Fruit fly (Drosophila melanogaster) whole organism, embryonic: ENCODE measurements around the gene CG3679.

ENCODE experiments used
- CG12155 ChIP-seq: fragments of 200-800 bp; sonication (Bioruptor generic); optimal IDR thresholded peaks from 3 replicates; lab custom pipeline; 2016; ENCODE audit warnings: missing biosample characterization, missing genetic modification characterization
- CG6683 ChIP-seq: fragments of 200-800 bp; sonication (Bioruptor generic); optimal IDR thresholded peaks from 2 replicates; lab custom pipeline; 2017; ENCODE audit warnings: missing biosample characterization, mild to moderate bottlenecking, missing genetic modification characterization, missing genetic modification reagents
- CG8478 ChIP-seq: fragments of >200 bp; optimal IDR thresholded peaks from 2 replicates; lab custom pipeline; 2018
- Side ChIP-seq: fragments of 200-800 bp; sonication (Bioruptor generic); optimal IDR thresholded peaks from 2 replicates; lab custom pipeline; 2016; ENCODE audit warnings: missing biosample characterization, missing genetic modification characterization
- Sox102F ChIP-seq: fragments of 200-800 bp; sonication (Bioruptor generic); optimal IDR thresholded peaks from 2 replicates; lab custom pipeline; 2018; ENCODE audit warnings: missing biosample characterization, mild to moderate bottlenecking, missing genetic modification characterization, moderate library complexity
- Ssrp ChIP-seq: fragments of 200-800 bp; sonication (Bioruptor generic); optimal IDR thresholded peaks from 2 replicates; lab custom pipeline; 2018; ENCODE audit warnings: missing biosample characterization, mild to moderate bottlenecking, missing genetic modification characterization, moderate library complexity
- gcm ChIP-seq: fragments of 200-800 bp; sonication (Bioruptor generic); optimal IDR thresholded peaks from 2 replicates; lab custom pipeline; 2019; ENCODE audit warnings: missing biosample characterization, mild to moderate bottlenecking, missing genetic modification characterization, moderate library complexity
- nmo ChIP-seq: fragments of 200-800 bp; sonication (Bioruptor generic); optimal IDR thresholded peaks from 2 replicates; lab custom pipeline; 2018; ENCODE audit warnings: missing biosample characterization, mild to moderate bottlenecking, missing genetic modification characterization, moderate library complexity
- tna ChIP-seq: fragments of 200-800 bp; sonication (Bioruptor generic); IDR thresholded peaks from 2 replicates; pipeline ENCODE4 v1.3.6; 2022; ENCODE audit warnings: missing biosample characterization, missing genetic modification characterization; ENCODE audit not compliant: partially characterized antibody
- trh ChIP-seq: fragments of 200-800 bp; sonication (Bioruptor generic); optimal IDR thresholded peaks from 2 replicates; lab custom pipeline; 2016; ENCODE audit warnings: missing biosample characterization, missing genetic modification characterization
- tup ChIP-seq: fragments of 200-800 bp; sonication (Bioruptor generic); optimal IDR thresholded peaks from 2 replicates; lab custom pipeline; 2016; ENCODE audit warnings: missing biosample characterization, mild to moderate bottlenecking, missing genetic modification characterization, moderate library complexity
- zen2 ChIP-seq: fragments of 200-800 bp; sonication (Bioruptor generic); IDR thresholded peaks from 3 replicates; pipeline ENCODE4 v1.3.6; 2022; ENCODE audit warnings: missing biosample characterization, missing genetic modification characterization; ENCODE audit not compliant: partially characterized antibody

dm6 chrX:16281717-16282529 lies 21.7 kb upstream of the CG3679 start:
- TF ChIP-seq gcm (no peak), CG8478 (lab: Kevin White, UChicago) (no peak), CG6683 (GFP tag; lab: Kevin White, UChicago) (no peak), tup (GFP tag; lab: Kevin White, UChicago) (no peak), zen2 (no peak), Side (GFP tag; lab: Kevin White, UChicago) (no peak), trh (GFP tag; lab: Kevin White, UChicago) (no peak), tna (GFP tag; lab: Robert Waterston, UW) (no peak), Sox102F (GFP tag; lab: Kevin White, UChicago) (no peak), Ssrp (tag; lab: Kevin White, UChicago) (no peak), CG12155 (no peak), nmo (GFP tag; lab: Kevin White, UChicago) (no peak)
